Fruit fly (Drosophila melanogaster) whole organism, embryonic: Measurements from ENCODE around the gene Rab26.

Experiments
- CG1233 ChIP-seq: fragments of 200-800 bp; sonication (Bioruptor generic); optimal IDR thresholded peaks from 4 replicates; lab custom pipeline; 2018; ENCODE audit warnings: missing biosample characterization, mild to moderate bottlenecking, missing genetic modification characterization
- CG12744 ChIP-seq: fragments of 200-800 bp; sonication (Bioruptor generic); optimal IDR thresholded peaks from 2 replicates; lab custom pipeline; 2016; ENCODE audit warnings: missing biosample characterization, missing genetic modification characterization
- CG13296 ChIP-seq: fragments of 200-800 bp; sonication (Bioruptor generic); optimal IDR thresholded peaks from 3 replicates; lab custom pipeline; 2018; ENCODE audit warnings: missing biosample characterization, mild to moderate bottlenecking, missing genetic modification characterization
- CG14441 ChIP-seq: fragments of 200-800 bp; sonication (Bioruptor generic); IDR thresholded peaks from 2 replicates; pipeline ENCODE4 v1.3.6; 2022; ENCODE audit warnings: missing biosample characterization, missing genetic modification characterization
- CG16813 ChIP-seq: fragments of 200-800 bp; sonication (Bioruptor generic); IDR thresholded peaks from 3 replicates; pipeline ENCODE4 v1.3.6; 2022; ENCODE audit warnings: missing biosample characterization, missing genetic modification characterization; ENCODE audit not compliant: partially characterized antibody
- CG17359 ChIP-seq: fragments of 200-800 bp; sonication (Bioruptor generic); optimal IDR thresholded peaks from 3 replicates; lab custom pipeline; 2018; ENCODE audit warnings: missing biosample characterization, mild to moderate bottlenecking, missing genetic modification characterization, moderate library complexity
- CG18262 ChIP-seq: fragments of 200-800 bp; optimal IDR thresholded peaks from 3 replicates; lab custom pipeline; 2019; ENCODE audit warnings: missing biosample characterization, mild to moderate bottlenecking, missing genetic modification characterization, moderate library complexity
- CG18476 ChIP-seq: fragments of 200-800 bp; sonication (Bioruptor generic); optimal IDR thresholded peaks from 2 replicates; lab custom pipeline; 2016; ENCODE audit warnings: missing biosample characterization, mild to moderate bottlenecking, missing genetic modification characterization
- CG2116 ChIP-seq: fragments of 200-800 bp; sonication (Bioruptor generic); optimal IDR thresholded peaks from 3 replicates; lab custom pipeline; 2018; ENCODE audit warnings: missing biosample characterization, mild to moderate bottlenecking, missing genetic modification characterization
- CG2678 ChIP-seq: fragments of 200-800 bp; sonication (Bioruptor generic); optimal IDR thresholded peaks from 3 replicates; lab custom pipeline; 2019; ENCODE audit warnings: missing biosample characterization, mild to moderate bottlenecking, missing genetic modification characterization, moderate library complexity
- CG31388 ChIP-seq: fragments of 200-800 bp; sonication (Bioruptor generic); optimal IDR thresholded peaks from 2 replicates; lab custom pipeline; 2016; ENCODE audit warnings: missing biosample characterization, missing genetic modification characterization
- CG3995 ChIP-seq: fragments of 200-800 bp; sonication (Bioruptor generic); optimal IDR thresholded peaks from 3 replicates; lab custom pipeline; 2016; ENCODE audit warnings: missing biosample characterization, missing genetic modification characterization
- CG4328 ChIP-seq: fragments of 200-800 bp; sonication (Bioruptor generic); optimal IDR thresholded peaks from 3 replicates; lab custom pipeline; 2017; ENCODE audit warnings: missing biosample characterization, missing genetic modification reagents, missing genetic modification characterization
- CG9609 ChIP-seq: fragments of 200-800 bp; sonication (Bioruptor generic); optimal IDR thresholded peaks from 3 replicates; lab custom pipeline; 2016; ENCODE audit warnings: missing biosample characterization, missing genetic modification characterization
- CkIIα-i1 ChIP-seq: fragments of 200-800 bp; sonication (Bioruptor generic); IDR thresholded peaks from 2 replicates; pipeline ENCODE4 v1.3.6; 2022; ENCODE audit warnings: missing biosample characterization, missing genetic modification characterization
- D19A ChIP-seq: fragments of 200-800 bp; optimal IDR thresholded peaks from 3 replicates; lab custom pipeline; 2019; ENCODE audit warnings: missing biosample characterization, mild to moderate bottlenecking, missing genetic modification characterization, moderate library complexity
- Dll ChIP-seq: fragments of 200-800 bp; sonication (Bioruptor generic); IDR thresholded peaks from 4 replicates; pipeline ENCODE4 v1.3.6; 2022; ENCODE audit warnings: missing biosample characterization, missing genetic modification characterization; ENCODE audit not compliant: partially characterized antibody
- E2f1 ChIP-seq: fragments of 200-800 bp; sonication (Bioruptor generic); IDR thresholded peaks from 2 replicates; pipeline ENCODE4 v1.3.6; 2022; ENCODE audit warnings: missing biosample characterization, missing genetic modification characterization
- Fer2 ChIP-seq: fragments of 200-800 bp; sonication (Bioruptor generic); optimal IDR thresholded peaks from 2 replicates; lab custom pipeline; 2018; ENCODE audit warnings: missing biosample characterization, mild to moderate bottlenecking, missing genetic modification characterization, moderate library complexity
- Hmr ChIP-seq: fragments of 200-800 bp; sonication (Bioruptor generic); optimal IDR thresholded peaks from 3 replicates; lab custom pipeline; 2017; ENCODE audit warnings: mild to moderate bottlenecking, missing biosample characterization, missing genetic modification reagents, missing genetic modification characterization
- Lhr ChIP-seq: fragments of 200-800 bp; sonication (Bioruptor generic); optimal IDR thresholded peaks from 3 replicates; lab custom pipeline; 2017; ENCODE audit warnings: mild to moderate bottlenecking, missing biosample characterization, missing genetic modification reagents, missing genetic modification characterization
- MBD-R2 ChIP-seq: fragments of 200-800 bp; sonication (Bioruptor generic); IDR thresholded peaks from 2 replicates; pipeline ENCODE4 v1.3.6; 2022; ENCODE audit warnings: missing biosample characterization, missing genetic modification characterization
- NFAT ChIP-seq: fragments of 200-800 bp; sonication (Bioruptor generic); IDR thresholded peaks from 2 replicates; pipeline ENCODE4 v1.3.6; 2022; ENCODE audit warnings: missing biosample characterization, missing genetic modification characterization
- Nf-YA ChIP-seq: fragments of 200-800 bp; sonication (Bioruptor generic); IDR thresholded peaks from 2 replicates; pipeline ENCODE4 v1.3.6; 2022; ENCODE audit warnings: missing biosample characterization, missing genetic modification characterization
- Opbp ChIP-seq: fragments of 200-800 bp; sonication (Bioruptor generic); IDR thresholded peaks from 3 replicates; pipeline ENCODE4 v1.3.6; 2022; ENCODE audit warnings: missing biosample characterization, missing genetic modification characterization; ENCODE audit not compliant: partially characterized antibody
- Pdp1 ChIP-seq, 2 experiments: fragments of 200-800 bp; sonication (Bioruptor generic); optimal IDR thresholded peaks; 3 replicates each; lab custom pipeline; 2016; ENCODE audit warnings: missing biosample characterization in 2 of 2, missing genetic modification characterization in 2 of 2, mild to moderate bottlenecking in 1 of 2, moderate library complexity in 1 of 2
- Sin3A ChIP-seq: fragments of >200 bp; optimal IDR thresholded peaks from 2 replicates; lab custom pipeline; 2018
- Six4 ChIP-seq: fragments of 200-800 bp; sonication (Bioruptor generic); optimal IDR thresholded peaks from 2 replicates; lab custom pipeline; 2016; ENCODE audit warnings: missing biosample characterization, missing genetic modification characterization
- Sry-β ChIP-seq: fragments of 200-800 bp; sonication (Bioruptor generic); optimal IDR thresholded peaks from 2 replicates; lab custom pipeline; 2018; ENCODE audit warnings: missing biosample characterization, mild to moderate bottlenecking, missing genetic modification characterization, moderate library complexity
- TFAM ChIP-seq: fragments of 200-800 bp; sonication (Bioruptor generic); optimal IDR thresholded peaks from 2 replicates; lab custom pipeline; 2017; ENCODE audit warnings: missing biosample characterization, missing genetic modification characterization, inconsistent platforms
- Vsx1 ChIP-seq: fragments of 200-800 bp; sonication (Bioruptor generic); optimal IDR thresholded peaks from 2 replicates; lab custom pipeline; 2017; ENCODE audit warnings: missing biosample characterization, mild to moderate bottlenecking, missing genetic modification characterization, missing genetic modification reagents
- Xrp1 ChIP-seq: fragments of 200-800 bp; sonication (Bioruptor generic); IDR thresholded peaks from 2 replicates; pipeline ENCODE4 v1.3.6; 2022; ENCODE audit warnings: missing biosample characterization, missing genetic modification characterization
- ap ChIP-seq: fragments of 200-800 bp; sonication (Bioruptor generic); IDR thresholded peaks from 2 replicates; pipeline ENCODE4 v1.3.6; 2022; ENCODE audit warnings: missing biosample characterization, missing genetic modification characterization
- cg ChIP-seq: fragments of 200-800 bp; sonication (Bioruptor generic); optimal IDR thresholded peaks from 3 replicates; lab custom pipeline; 2019; ENCODE audit warnings: missing biosample characterization, mild to moderate bottlenecking, missing genetic modification characterization, moderate library complexity
- dan ChIP-seq: fragments of 200-800 bp; sonication (Bioruptor generic); IDR thresholded peaks from 2 replicates; pipeline ENCODE4 v1.3.6; 2022; ENCODE audit warnings: missing biosample characterization, missing genetic modification characterization
- fd64A ChIP-seq: fragments of 200-800 bp; sonication (Bioruptor generic); optimal IDR thresholded peaks from 3 replicates; lab custom pipeline; 2018; ENCODE audit warnings: missing biosample characterization, mild to moderate bottlenecking, missing genetic modification characterization
- gsb-n ChIP-seq: fragments of 200-800 bp; sonication (Bioruptor generic); optimal IDR thresholded peaks from 3 replicates; lab custom pipeline; 2018; ENCODE audit warnings: missing biosample characterization, mild to moderate bottlenecking, missing genetic modification characterization
- her ChIP-seq: fragments of 200-800 bp; sonication (Bioruptor generic); optimal IDR thresholded peaks from 2 replicates; lab custom pipeline; 2016; ENCODE audit warnings: missing biosample characterization, missing genetic modification characterization
- hkb ChIP-seq, 2 experiments: fragments of 200-800 bp in 1 of 2; fragments of >200 bp in 1 of 2; sonication (Bioruptor generic) in 1 of 2; IDR thresholded peaks in 1 of 2; optimal IDR thresholded peaks in 1 of 2; 2 replicates each; pipeline versions ENCODE4 v1.3.6 to Lab custom; 2017 to 2022; ENCODE audit warnings: missing biosample characterization in 1 of 2, missing genetic modification characterization in 1 of 2
- mld ChIP-seq: fragments of 200-800 bp; sonication (Bioruptor generic); IDR thresholded peaks from 3 replicates; pipeline ENCODE4 v1.3.6; 2022; ENCODE audit warnings: missing biosample characterization, missing genetic modification characterization; ENCODE audit not compliant: partially characterized antibody
- nau ChIP-seq: fragments of 200-800 bp; sonication (Bioruptor generic); optimal IDR thresholded peaks from 3 replicates; lab custom pipeline; 2017; ENCODE audit warnings: missing biosample characterization, mild to moderate bottlenecking, missing genetic modification characterization, missing genetic modification reagents
- otp ChIP-seq: fragments of 200-800 bp; sonication (Bioruptor generic); IDR thresholded peaks from 3 replicates; pipeline ENCODE4, ENCODE4 v1.3.6; 2022; ENCODE audit warnings: missing biosample characterization, missing genetic modification characterization
- pros ChIP-seq: fragments of 200-800 bp; sonication (Bioruptor generic); optimal IDR thresholded peaks from 3 replicates; lab custom pipeline; 2019; ENCODE audit warnings: missing biosample characterization, mild to moderate bottlenecking, missing genetic modification characterization, moderate library complexity
- pzg ChIP-seq: fragments of 200-800 bp; sonication (Bioruptor generic); optimal IDR thresholded peaks from 3 replicates; lab custom pipeline; 2018; ENCODE audit warnings: missing biosample characterization, mild to moderate bottlenecking, missing genetic modification characterization, moderate library complexity
- run ChIP-seq: fragments of 200-800 bp; sonication (Bioruptor generic); optimal IDR thresholded peaks from 3 replicates; lab custom pipeline; 2018; ENCODE audit warnings: missing biosample characterization, mild to moderate bottlenecking, missing genetic modification characterization
- sens ChIP-seq: fragments of 200-800 bp; sonication (Bioruptor generic); peaks from one replicate; lab custom pipeline; 2016; ENCODE audit warnings: missing biosample characterization, missing genetic modification characterization
- tna ChIP-seq: fragments of 200-800 bp; sonication (Bioruptor generic); IDR thresholded peaks from 2 replicates; pipeline ENCODE4 v1.3.6; 2022; ENCODE audit warnings: missing biosample characterization, missing genetic modification characterization; ENCODE audit not compliant: partially characterized antibody
- unc-4 ChIP-seq: fragments of 200-800 bp; sonication (Bioruptor generic); IDR thresholded peaks from 2 replicates; pipeline ENCODE4 v1.3.6; 2022; ENCODE audit warnings: missing biosample characterization, missing genetic modification characterization; ENCODE audit not compliant: partially characterized antibody

The Rab26 gene

DNA sequence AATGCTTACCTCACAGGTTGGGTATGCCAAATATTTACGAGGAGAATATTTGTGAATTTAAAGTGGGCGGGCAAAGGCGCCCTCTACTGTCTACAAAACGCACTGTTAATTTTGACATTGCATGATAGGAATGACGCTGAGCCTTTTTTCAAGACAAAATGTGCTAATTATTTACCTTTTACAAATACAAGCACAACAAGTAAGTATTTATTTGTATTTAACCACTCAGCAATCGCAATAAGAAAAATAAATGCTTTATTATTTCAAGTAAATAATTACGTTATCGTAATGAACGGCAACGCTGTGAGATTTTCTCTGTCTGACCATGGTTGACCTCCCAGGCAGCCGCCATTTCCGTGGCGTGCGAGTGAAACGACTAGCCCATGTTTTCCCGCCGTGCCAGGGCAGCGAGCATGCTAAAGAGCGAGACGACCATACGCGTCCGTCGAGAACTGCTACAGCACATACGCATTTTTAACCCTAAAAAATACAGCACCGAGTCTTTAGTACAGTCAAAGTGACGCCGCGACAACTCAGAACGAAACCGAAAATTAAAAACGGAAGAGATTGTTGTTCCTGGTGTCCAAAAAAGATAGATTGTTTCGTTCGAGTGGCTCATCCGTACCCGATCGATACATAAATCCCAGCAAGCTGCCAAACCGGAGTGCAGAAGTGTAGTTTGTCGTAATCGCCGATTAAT lies 32.8 kb upstream of the Rab26 start, which contains the start of the genes CG12974 and pzg (continued):
- TF ChIP-seq nau (GFP tag; lab: Kevin White, UChicago) (no peak), CkIIα-i1 (GFP tag; lab: Robert Waterston, UW) (no peak), run (no peak), NFAT (GFP tag; lab: Robert Waterston, UW) (peak; percentile 58), MBD-R2 (GFP tag; lab: Robert Waterston, UW) (peak; percentile 72; the same call in 1 of the 2 replicates), CG17359 (tag; lab: Kevin White, UChicago) (peak; percentile 54), CG12744 (GFP tag; lab: Kevin White, UChicago) (peak; percentile 55), unc-4 (GFP tag; lab: Robert Waterston, UW) (peak; percentile 52), TFAM (no peak), Hmr (GFP tag; lab: Kevin White, UChicago) (peak; percentile 83), tna (GFP tag; lab: Robert Waterston, UW) (no peak; the same call in 1 of the 2 replicates), pros (GFP tag; lab: Kevin White, UChicago) (no peak), Sry-β (GFP tag; lab: Kevin White, UChicago) (peak; percentile 14), CG18476 (peak; percentile 59), CG2678 (peak; percentile 70), Sin3A (lab: Kevin White, UChicago) (peak; percentile 90), pzg (GFP tag; lab: Kevin White, UChicago) (peak; percentile 96), Nf-YA (GFP tag; lab: Robert Waterston, UW) (peak; percentile 50; the same call in 1 of the 2 replicates), Dll (peak; percentile 69; the same call in 3 of the 4 replicates), CG14441 (GFP tag; lab: Robert Waterston, UW) (peak; percentile 70), CG16813 (peak; percentile 77), mld (GFP tag; lab: Robert Waterston, UW) (peak; percentile 62; the same call in 1 of the 3 replicates), CG4328 (GFP tag; lab: Kevin White, UChicago) (peak; percentile 84), D19A (tag; lab: Kevin White, UChicago) (peak; percentile 24), Pdp1 (GFP tag; optimal IDR thresholded peaks at IDR 0.05; lab: Kevin White, UChicago) (peak; percentile 61 to 72), sens (peak; percentile 82), CG31388 (peak; percentile 5), hkb (optimal IDR thresholded peaks at IDR 0.05; lab: Kevin White, UChicago) (peak; percentile 92), hkb (GFP tag; IDR thresholded peaks at IDR 0.05; lab: Robert Waterston, UW) (no peak), Lhr (peak; percentile 85), her (GFP tag; lab: Kevin White, UChicago) (no peak), ap (GFP tag; lab: Robert Waterston, UW) (peak; percentile 42; the same call in 1 of the 2 replicates), Opbp (GFP tag; lab: Robert Waterston, UW) (peak; percentile 80), CG2116 (GFP tag; lab: Kevin White, UChicago) (peak; percentile 69), gsb-n (peak; percentile 54), fd64A (GFP tag; lab: Kevin White, UChicago) (peak; percentile 22), Fer2 (tag; lab: Kevin White, UChicago) (peak; percentile 61), E2f1 (peak; percentile 82), CG13296 (peak; percentile 50), cg (GFP tag; lab: Kevin White, UChicago) (no peak), Xrp1 (GFP tag; lab: Robert Waterston, UW) (peak; percentile 86), CG3995 (peak; percentile 61), Vsx1 (GFP tag; lab: Kevin White, UChicago) (peak; percentile 61), Six4 (peak; percentile 16), CG1233 (GFP tag; lab: Kevin White, UChicago) (peak; percentile 74), otp (GFP tag; lab: Robert Waterston, UW) (peak; percentile 62; the same call in 1 of the 3 replicates), dan (GFP tag; lab: Robert Waterston, UW) (peak; percentile 66; the same call in 1 of the 2 replicates), CG9609 (GFP tag; lab: Kevin White, UChicago) (peak; percentile 81), CG18262 (tag; lab: Kevin White, UChicago) (peak; percentile 76)
